Fruit fly (Drosophila melanogaster) whole organism, embryonic: Measurements from ENCODE around the gene CG12661.
A peak's percentile ranks its signal among the peaks of the same experiment; 100 is the strongest.

Source experiments
- ATbp ChIP-seq: fragments of 200-800 bp; sonication (Bioruptor generic); optimal IDR thresholded peaks from 2 replicates; lab custom pipeline; 2017; ENCODE audit warnings: missing biosample characterization, mild to moderate bottlenecking, missing genetic modification characterization, missing genetic modification reagents
- Atf-2 ChIP-seq: fragments of 200-800 bp; sonication (Bioruptor generic); optimal IDR thresholded peaks from 2 replicates; lab custom pipeline; 2016; ENCODE audit warnings: missing biosample characterization, missing genetic modification characterization
- Bdp1 ChIP-seq: fragments of 200-800 bp; sonication (Bioruptor generic); optimal IDR thresholded peaks from 3 replicates; lab custom pipeline; 2016; ENCODE audit warnings: missing biosample characterization, missing genetic modification characterization
- CG10267 ChIP-seq: fragments of 200-800 bp; sonication (Bioruptor generic); optimal IDR thresholded peaks from 2 replicates; lab custom pipeline; 2018; ENCODE audit warnings: missing biosample characterization, mild to moderate bottlenecking, missing genetic modification characterization, moderate library complexity
- CG10366 ChIP-seq: fragments of 200-800 bp; sonication (Bioruptor generic); IDR thresholded peaks from 2 replicates; pipeline ENCODE4 v1.3.6; 2022; ENCODE audit warnings: missing biosample characterization, missing genetic modification characterization
- CG10462 ChIP-seq: fragments of 200-800 bp; sonication (Bioruptor generic); optimal IDR thresholded peaks from 2 replicates; lab custom pipeline; 2016; ENCODE audit warnings: missing biosample characterization, missing genetic modification characterization
- CG11093 ChIP-seq: fragments of 200-800 bp; sonication (Bioruptor generic); IDR thresholded peaks from 3 replicates; pipeline ENCODE4 v1.3.6; 2022; ENCODE audit warnings: missing biosample characterization, missing genetic modification characterization
- CG12659 ChIP-seq: fragments of 200-800 bp; sonication (Bioruptor generic); optimal IDR thresholded peaks from 3 replicates; lab custom pipeline; 2017; ENCODE audit warnings: mild to moderate bottlenecking, missing biosample characterization, missing genetic modification reagents, missing genetic modification characterization
- CG13775 ChIP-seq: fragments of 200-800 bp; sonication (Bioruptor generic); optimal IDR thresholded peaks from 3 replicates; lab custom pipeline; 2017; ENCODE audit warnings: missing biosample characterization, mild to moderate bottlenecking, missing genetic modification characterization
- CG14860 ChIP-seq: fragments of 200-800 bp; sonication (Bioruptor generic); IDR thresholded peaks from 3 replicates; pipeline ENCODE4 v1.3.6; 2022; ENCODE audit warnings: missing biosample characterization, missing genetic modification characterization; ENCODE audit not compliant: partially characterized antibody
- CG14965 ChIP-seq: fragments of 200-800 bp; sonication (Bioruptor generic); optimal IDR thresholded peaks from 2 replicates; lab custom pipeline; 2016; ENCODE audit warnings: missing biosample characterization, missing genetic modification characterization, borderline replicate concordance
- CG17359 ChIP-seq: fragments of 200-800 bp; sonication (Bioruptor generic); optimal IDR thresholded peaks from 3 replicates; lab custom pipeline; 2018; ENCODE audit warnings: missing biosample characterization, mild to moderate bottlenecking, missing genetic modification characterization, moderate library complexity
- CG17912 ChIP-seq: fragments of 200-800 bp; sonication (Bioruptor generic); optimal IDR thresholded peaks from 2 replicates; lab custom pipeline; 2018; ENCODE audit warnings: missing biosample characterization, mild to moderate bottlenecking, missing genetic modification characterization
- CG1792 ChIP-seq: fragments of 200-800 bp; sonication (Bioruptor generic); optimal IDR thresholded peaks from 2 replicates; lab custom pipeline; 2016; ENCODE audit warnings: missing biosample characterization, missing genetic modification characterization
- CG1832 ChIP-seq: fragments of 200-800 bp; sonication (Bioruptor generic); optimal IDR thresholded peaks from 2 replicates; lab custom pipeline; 2017; ENCODE audit warnings: missing biosample characterization, mild to moderate bottlenecking, missing genetic modification characterization, inconsistent platforms
- CG3065 ChIP-seq: fragments of 200-800 bp; sonication (Bioruptor generic); optimal IDR thresholded peaks from 2 replicates; lab custom pipeline; 2016; ENCODE audit warnings: missing biosample characterization, missing genetic modification characterization
- CG32772 ChIP-seq: fragments of 200-800 bp; sonication (Bioruptor generic); IDR thresholded peaks from 2 replicates; pipeline ENCODE4 v1.3.6; 2022; ENCODE audit warnings: missing biosample characterization, missing genetic modification characterization
- CG3281 ChIP-seq: fragments of 200-800 bp; sonication (Bioruptor generic); optimal IDR thresholded peaks from 3 replicates; lab custom pipeline; 2017; ENCODE audit warnings: missing biosample characterization, mild to moderate bottlenecking, missing genetic modification characterization
- CG3726 ChIP-seq: fragments of 200-800 bp; sonication (Bioruptor generic); IDR thresholded peaks from 3 replicates; pipeline ENCODE4, ENCODE4 v1.3.6; 2022; ENCODE audit warnings: missing biosample characterization, missing genetic modification characterization
- CG6175 ChIP-seq: fragments of 200-800 bp; sonication (Bioruptor generic); IDR thresholded peaks from 3 replicates; pipeline ENCODE4 v1.3.6; 2022; ENCODE audit warnings: missing biosample characterization, missing genetic modification characterization
- CG6272 ChIP-seq: fragments of 200-800 bp; sonication (Bioruptor generic); IDR thresholded peaks from 2 replicates; pipeline ENCODE4 v1.3.6; 2022; ENCODE audit warnings: missing biosample characterization, missing genetic modification characterization
- CG6791 ChIP-seq: fragments of 200-800 bp; sonication (Bioruptor generic); IDR thresholded peaks from 3 replicates; pipeline ENCODE4 v1.3.6; 2022; ENCODE audit warnings: missing biosample characterization, missing genetic modification characterization; ENCODE audit not compliant: partially characterized antibody
- CG7556 ChIP-seq: fragments of 200-800 bp; sonication (Bioruptor generic); optimal IDR thresholded peaks from 2 replicates; lab custom pipeline; 2017; ENCODE audit warnings: missing biosample characterization, mild to moderate bottlenecking, missing genetic modification characterization
- CG8478 ChIP-seq: fragments of >200 bp; optimal IDR thresholded peaks from 2 replicates; lab custom pipeline; 2018
- CG8944 ChIP-seq: fragments of 200-800 bp; sonication (Bioruptor generic); optimal IDR thresholded peaks from 3 replicates; lab custom pipeline; 2016; ENCODE audit warnings: missing biosample characterization, missing genetic modification characterization
- CHES-1-like ChIP-seq: fragments of 200-800 bp; sonication (Bioruptor generic); optimal IDR thresholded peaks from 2 replicates; lab custom pipeline; 2016; ENCODE audit warnings: missing biosample characterization, missing genetic modification characterization
- Dip3 ChIP-seq: fragments of 200-800 bp; sonication (Bioruptor generic); optimal IDR thresholded peaks from 3 replicates; lab custom pipeline; 2016; ENCODE audit warnings: missing biosample characterization, missing genetic modification characterization
- E2f2 ChIP-seq: fragments of 200-800 bp; sonication (Bioruptor generic); IDR thresholded peaks from 2 replicates; pipeline ENCODE4 v1.3.6; 2022; ENCODE audit warnings: missing biosample characterization, missing genetic modification characterization
- Ets65A ChIP-seq: fragments of 200-800 bp; sonication (Bioruptor generic); peaks from one replicate; lab custom pipeline; 2016; ENCODE audit warnings: missing biosample characterization, missing genetic modification characterization
- GATAe ChIP-seq: fragments of 200-800 bp; sonication (Bioruptor generic); conservative IDR thresholded peaks from 2 replicates; pipeline ENCODE4 v1.3.6; 2022; ENCODE audit warnings: missing biosample characterization, missing genetic modification characterization
- H2.0 ChIP-seq: fragments of 200-800 bp; sonication (Bioruptor generic); IDR thresholded peaks from 2 replicates; pipeline ENCODE4 v1.3.6; 2022; ENCODE audit warnings: missing biosample characterization, missing genetic modification characterization
- Hr39 ChIP-seq: fragments of >200 bp; optimal IDR thresholded peaks from 2 replicates; lab custom pipeline; 2017
- Side ChIP-seq: fragments of 200-800 bp; sonication (Bioruptor generic); optimal IDR thresholded peaks from 2 replicates; lab custom pipeline; 2016; ENCODE audit warnings: missing biosample characterization, missing genetic modification characterization
- Sry-δ ChIP-seq: fragments of 200-800 bp; sonication (Bioruptor generic); optimal IDR thresholded peaks from 2 replicates; lab custom pipeline; 2016; ENCODE audit warnings: missing biosample characterization, missing genetic modification characterization
- abd-A ChIP-seq: fragments of 200-800 bp; sonication (Bioruptor generic); optimal IDR thresholded peaks from 3 replicates; lab custom pipeline; 2019; ENCODE audit warnings: missing biosample characterization, mild to moderate bottlenecking, missing genetic modification characterization, moderate library complexity
- ara ChIP-seq: fragments of 200-800 bp; sonication (Bioruptor generic); IDR thresholded peaks from 2 replicates; pipeline ENCODE4 v1.3.6; 2022; ENCODE audit warnings: missing biosample characterization, missing genetic modification characterization
- ase ChIP-seq: fragments of 200-800 bp; sonication (Bioruptor generic); IDR thresholded peaks from 3 replicates; pipeline ENCODE4 v1.3.6; 2022; ENCODE audit warnings: missing biosample characterization, missing genetic modification characterization
- bbx ChIP-seq: fragments of 200-800 bp; sonication (Bioruptor generic); IDR thresholded peaks from 2 replicates; pipeline ENCODE4 v1.3.6; 2022; ENCODE audit warnings: missing biosample characterization, missing genetic modification characterization; ENCODE audit not compliant: partially characterized antibody
- bcd ChIP-seq: fragments of 200-800 bp; sonication (Bioruptor generic); optimal IDR thresholded peaks from 2 replicates; lab custom pipeline; 2017; ENCODE audit warnings: missing biosample characterization, mild to moderate bottlenecking, missing genetic modification characterization
- fd102C ChIP-seq: fragments of 200-800 bp; sonication (Bioruptor generic); optimal IDR thresholded peaks from 2 replicates; lab custom pipeline; 2018; ENCODE audit warnings: missing biosample characterization, mild to moderate bottlenecking, missing genetic modification characterization, moderate library complexity
- fd64A ChIP-seq: fragments of 200-800 bp; sonication (Bioruptor generic); optimal IDR thresholded peaks from 3 replicates; lab custom pipeline; 2018; ENCODE audit warnings: missing biosample characterization, mild to moderate bottlenecking, missing genetic modification characterization
- gsb ChIP-seq: fragments of 200-800 bp; sonication (Bioruptor generic); IDR thresholded peaks from 2 replicates; pipeline ENCODE4 v1.3.6; 2022; ENCODE audit warnings: missing biosample characterization, missing genetic modification characterization
- gt ChIP-seq: fragments of 200-800 bp; sonication (Bioruptor generic); IDR thresholded peaks from 2 replicates; pipeline ENCODE4 v1.3.6; 2022; ENCODE audit warnings: missing biosample characterization, missing genetic modification characterization
- ham ChIP-seq: fragments of 200-800 bp; sonication (Bioruptor generic); IDR thresholded peaks from 2 replicates; pipeline ENCODE4 v1.3.6; 2022; ENCODE audit warnings: missing biosample characterization, missing genetic modification characterization
- knrl ChIP-seq: fragments of 200-800 bp; sonication (Bioruptor generic); IDR thresholded peaks from 3 replicates; pipeline ENCODE4 v1.3.6; 2022; ENCODE audit warnings: missing biosample characterization, missing genetic modification characterization; ENCODE audit not compliant: partially characterized antibody
- lilli ChIP-seq: fragments of 200-800 bp; sonication (Bioruptor generic); optimal IDR thresholded peaks from 3 replicates; lab custom pipeline; 2016; ENCODE audit warnings: missing biosample characterization, missing genetic modification characterization
- mld ChIP-seq: fragments of 200-800 bp; sonication (Bioruptor generic); IDR thresholded peaks from 3 replicates; pipeline ENCODE4 v1.3.6; 2022; ENCODE audit warnings: missing biosample characterization, missing genetic modification characterization; ENCODE audit not compliant: partially characterized antibody
- shn ChIP-seq: fragments of 200-800 bp; sonication (Bioruptor generic); optimal IDR thresholded peaks from 3 replicates; lab custom pipeline; 2016; ENCODE audit warnings: missing biosample characterization, missing genetic modification characterization
- stc ChIP-seq: fragments of 200-800 bp; sonication (Bioruptor generic); IDR thresholded peaks from 2 replicates; pipeline ENCODE4 v1.3.6; 2022; ENCODE audit warnings: missing biosample characterization, missing genetic modification characterization
- tll ChIP-seq, 2 experiments: fragments of 200-800 bp in 1 of 2; fragments of >200 bp in 1 of 2; sonication (Bioruptor generic) in 1 of 2; optimal IDR thresholded peaks; 2 replicates each; lab custom pipeline; 2017 to 2019; ENCODE audit warnings: missing biosample characterization in 2 of 2, missing genetic modification characterization in 2 of 2, mild to moderate bottlenecking in 1 of 2, moderate library complexity in 1 of 2
- vvl ChIP-seq: fragments of 200-800 bp; sonication (Bioruptor generic); IDR thresholded peaks from 2 replicates; pipeline ENCODE4 v1.3.6; 2022; ENCODE audit warnings: missing biosample characterization, missing genetic modification characterization

CG12661 gene

DNA sequence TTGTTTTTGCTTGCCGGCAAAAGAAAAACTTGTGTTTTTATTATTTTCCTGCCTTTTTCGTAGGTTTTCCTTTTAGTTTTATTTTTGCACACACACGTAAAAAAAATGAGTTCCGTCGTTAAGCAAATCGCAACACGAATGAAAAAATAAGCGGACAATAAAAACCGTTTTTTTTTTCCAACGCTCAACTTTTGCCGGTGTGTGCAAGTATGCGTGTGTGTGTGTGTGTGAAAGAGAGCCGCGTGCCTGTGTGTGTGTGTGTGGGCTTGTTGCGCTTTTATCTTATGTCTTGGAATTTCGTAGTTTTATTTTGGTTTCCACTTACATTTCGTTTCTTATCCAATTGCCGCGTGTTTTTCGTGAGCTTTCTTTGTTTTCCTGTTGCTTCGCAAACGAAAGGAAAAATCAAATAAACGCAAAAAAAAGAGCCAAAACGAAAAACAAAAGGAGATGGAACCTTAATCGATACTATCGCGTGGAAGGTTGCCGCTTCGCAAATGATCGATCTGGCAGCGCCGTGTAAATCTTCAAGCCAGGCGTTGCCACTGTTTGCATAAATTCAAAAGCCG lies 25.5 kb downstream of the CG12661 start, which contains the start of gene Moe (continued):
- TF ChIP-seq ham (GFP tag; lab: Robert Waterston, UW) = no peak
- TF ChIP-seq abd-A (tag; lab: Kevin White, UChicago) = no peak
- peak; percentile 45 for TF ChIP-seq Atf-2
- no peak for TF ChIP-seq CG17359 (tag; lab: Kevin White, UChicago)
- TF ChIP-seq CG14965 (GFP tag; lab: Kevin White, UChicago) = no peak
- peak; percentile 55 for TF ChIP-seq CG1792
- no peak for TF ChIP-seq GATAe (GFP tag; lab: Robert Waterston, UW)
- peak; percentile 44 for TF ChIP-seq CG8944 (GFP tag; lab: Kevin White, UChicago)
- TF ChIP-seq tll (GFP tag; optimal IDR thresholded peaks at IDR 0.05; lab: Kevin White, UChicago) = no peak
- TF ChIP-seq vvl = peak; percentile 39; the same call in 1 of the 2 replicates
- no peak for TF ChIP-seq CG1832 (GFP tag; lab: Kevin White, UChicago)
- no peak for TF ChIP-seq CG3065 (GFP tag; lab: Kevin White, UChicago)
- TF ChIP-seq Side (GFP tag; lab: Kevin White, UChicago) = peak; percentile 34
- peak; percentile 4 for TF ChIP-seq Bdp1 (GFP tag; lab: Kevin White, UChicago)
- peak; percentile 60; the same call in 2 of the 3 replicates for TF ChIP-seq CG14860 (GFP tag; lab: Robert Waterston, UW)
- no peak for TF ChIP-seq CG6175 (GFP tag; lab: Robert Waterston, UW)
- TF ChIP-seq Ets65A (GFP tag; lab: Kevin White, UChicago) = peak; percentile 97
- peak; percentile 52 for TF ChIP-seq CG32772 (GFP tag; lab: Robert Waterston, UW)
- no peak for TF ChIP-seq CG7556 (GFP tag; lab: Kevin White, UChicago)
- no peak for TF ChIP-seq CG3726 (GFP tag; lab: Robert Waterston, UW)
- peak; percentile 38 for TF ChIP-seq CG10267 (tag; lab: Kevin White, UChicago)
- TF ChIP-seq CG8478 = no peak
- TF ChIP-seq knrl = peak; percentile 78
- TF ChIP-seq Hr39 = no peak
- TF ChIP-seq CHES-1-like = peak; percentile 66
- peak; percentile 38; the same call in 1 of the 2 replicates for TF ChIP-seq H2.0
- peak; percentile 39 for TF ChIP-seq CG13775 (GFP tag; lab: Kevin White, UChicago)
- TF ChIP-seq bbx = peak; percentile 88
- TF ChIP-seq ATbp (GFP tag; lab: Kevin White, UChicago) = no peak
- no peak for TF ChIP-seq ara
- no peak for TF ChIP-seq fd64A (GFP tag; lab: Kevin White, UChicago)
- TF ChIP-seq ase (GFP tag; lab: Robert Waterston, UW) = no peak
- TF ChIP-seq CG17912 (GFP tag; lab: Kevin White, UChicago) = no peak
- peak; percentile 48 for TF ChIP-seq shn (GFP tag; lab: Kevin White, UChicago)
- no peak for TF ChIP-seq gt
- no peak for TF ChIP-seq fd102C (GFP tag; lab: Kevin White, UChicago)
- peak; percentile 35 for TF ChIP-seq CG10462 (GFP tag; lab: Kevin White, UChicago)
- peak; percentile 48; the same call in 1 of the 2 replicates for TF ChIP-seq CG6272 (GFP tag; lab: Robert Waterston, UW)
- no peak for TF ChIP-seq gsb (GFP tag; lab: Robert Waterston, UW)
- TF ChIP-seq lilli (GFP tag; lab: Kevin White, UChicago) = peak; percentile 81
- no peak for TF ChIP-seq CG3281 (GFP tag; lab: Kevin White, UChicago)
- TF ChIP-seq Dip3 = peak; percentile 68
- peak; percentile 75 for TF ChIP-seq CG6791 (GFP tag; lab: Robert Waterston, UW)
- TF ChIP-seq E2f2 (GFP tag; lab: Robert Waterston, UW) = peak; percentile 85
- TF ChIP-seq CG10366 (GFP tag; lab: Robert Waterston, UW) = peak; percentile 29; the same call in 1 of the 2 replicates
- peak; percentile 57 for TF ChIP-seq CG12659 (GFP tag; lab: Kevin White, UChicago)
- TF ChIP-seq mld (GFP tag; lab: Robert Waterston, UW) = peak; percentile 25; the same call in 1 of the 3 replicates
- no peak for TF ChIP-seq stc (GFP tag; lab: Robert Waterston, UW)
- TF ChIP-seq CG11093 (GFP tag; lab: Robert Waterston, UW) = no peak
- peak; percentile 33 for TF ChIP-seq bcd (GFP tag; lab: Kevin White, UChicago)
- TF ChIP-seq Sry-δ = peak; percentile 94
